Worm (Caenorhabditis elegans) whole organism, L1 larva: Measurements from ENCODE around the gene fntb-1.

ENCODE experiments used
- dpl-1 ChIP-seq, 3 experiments: fragments of 150-350 bp in 2 of 3; sonication (generic microtip) in 1 of 3; optimal IDR thresholded peaks; 2 replicates each; lab custom pipeline; 2014 to 2017; ENCODE audit warnings: missing biosample characterization in 3 of 3, missing genetic modification characterization in 3 of 3, missing genetic modification reagents in 3 of 3
- jun-1 ChIP-seq: fragments of 150-350 bp; optimal IDR thresholded peaks from 2 replicates; lab custom pipeline; 2014; ENCODE audit warnings: missing biosample characterization, missing genetic modification reagents, missing genetic modification characterization
- lin-39 ChIP-seq: fragments of 150-350 bp; optimal IDR thresholded peaks from 2 replicates; lab custom pipeline; 2014; ENCODE audit warnings: missing biosample characterization, missing genetic modification reagents, missing genetic modification characterization
- nhr-237 ChIP-seq: fragments of 150-350 bp; optimal IDR thresholded peaks from 2 replicates; lab custom pipeline; 2014; ENCODE audit warnings: missing biosample characterization, missing genetic modification characterization
- nhr-28 ChIP-seq: fragments of 150-350 bp; optimal IDR thresholded peaks from 2 replicates; lab custom pipeline; 2014; ENCODE audit warnings: missing biosample characterization, missing genetic modification characterization
- pag-3 ChIP-seq: sonication (generic microtip); optimal IDR thresholded peaks from 2 replicates; lab custom pipeline; 2017; ENCODE audit warnings: missing genetic modification characterization, mild to moderate bottlenecking, missing compliant biosample characterization, antibody characterized with exemption, borderline replicate concordance; ENCODE audit not compliant: insufficient read depth
- snpc-4 ChIP-seq: fragments of 150-350 bp; optimal IDR thresholded peaks from 2 replicates; lab custom pipeline; 2014; ENCODE audit warnings: missing biosample characterization, missing genetic modification characterization
- unc-62 ChIP-seq: fragments of 150-350 bp; optimal IDR thresholded peaks from 2 replicates; lab custom pipeline; 2014; ENCODE audit warnings: missing biosample characterization, missing genetic modification reagents, missing genetic modification characterization

ce11 chrV:14498204-14498603, 50.8 kb downstream of the fntb-1 start:
- TF ChIP-seq snpc-4 (tag; lab: Kevin White, UChicago) (no peak), pag-3 (tag; lab: Kevin White, UChicago) (no peak), unc-62 (no peak), dpl-1 (GFP tag; optimal IDR thresholded peaks at IDR 0.05; lab: Kevin White, UChicago) (no peak), nhr-28 (no peak), nhr-237 (tag; lab: Kevin White, UChicago) (no peak), lin-39 (tag; lab: Kevin White, UChicago) (no peak), jun-1 (tag; lab: Kevin White, UChicago) (no peak)
